Worm (Caenorhabditis elegans) whole organism, L1 larva: ENCODE results near the gene Y45F3A.8.

Source experiments
- aly-2 ChIP-seq: fragments of 150-350 bp; optimal IDR thresholded peaks from 2 replicates; lab custom pipeline; 2014; ENCODE audit warnings: missing biosample characterization, missing genetic modification characterization
- egl-27 ChIP-seq, 2 experiments: fragments of 150-350 bp in 1 of 2; sonication (generic microtip); optimal IDR thresholded peaks; 3 replicates each; lab custom pipeline; 2017 to 2018; ENCODE audit warnings: missing biosample characterization in 2 of 2, missing genetic modification characterization in 2 of 2, missing genetic modification reagents in 2 of 2
- hlh-17 ChIP-seq: fragments of 200-800 bp; sonication (Bioruptor generic); optimal IDR thresholded peaks from 2 replicates; lab custom pipeline; 2018; ENCODE audit warnings: missing genetic modification characterization, mild to moderate bottlenecking, missing compliant biosample characterization, moderate library complexity, borderline replicate concordance
- lsy-2 ChIP-seq, 2 experiments: fragments of 150-350 bp; optimal IDR thresholded peaks; 2 replicates each; lab custom pipeline; 2014; ENCODE audit warnings: missing biosample characterization in 2 of 2, missing genetic modification characterization in 2 of 2
- mdl-1 ChIP-seq, 2 experiments: fragments of 150-350 bp; optimal IDR thresholded peaks; 2 replicates each; lab custom pipeline; 2014 to 2017; ENCODE audit warnings: missing biosample characterization in 2 of 2, missing genetic modification characterization in 2 of 2, inconsistent platforms in 1 of 2
- nhr-12 ChIP-seq: sonication (generic microtip); optimal IDR thresholded peaks from 2 replicates; lab custom pipeline; 2017; ENCODE audit warnings: missing biosample characterization, missing genetic modification characterization
- nhr-28 ChIP-seq: fragments of 150-350 bp; optimal IDR thresholded peaks from 2 replicates; lab custom pipeline; 2014; ENCODE audit warnings: missing biosample characterization, missing genetic modification characterization
- nhr-77 ChIP-seq: fragments of 150-350 bp; optimal IDR thresholded peaks from 2 replicates; lab custom pipeline; 2014; ENCODE audit warnings: missing biosample characterization, missing genetic modification characterization
- nhr-84 ChIP-seq: sonication (generic microtip); optimal IDR thresholded peaks from 2 replicates; lab custom pipeline; 2017; ENCODE audit warnings: missing biosample characterization, missing genetic modification characterization
- pqm-1 ChIP-seq: sonication (generic microtip); optimal IDR thresholded peaks from 3 replicates; lab custom pipeline; 2017; ENCODE audit warnings: missing biosample characterization, missing genetic modification characterization
- skn-1 ChIP-seq: fragments of 150-350 bp; optimal IDR thresholded peaks from 2 replicates; lab custom pipeline; 2014; ENCODE audit warnings: missing biosample characterization, missing genetic modification characterization
- zag-1 ChIP-seq: fragments of 150-350 bp; optimal IDR thresholded peaks from 2 replicates; lab custom pipeline; 2014; ENCODE audit warnings: missing biosample characterization, missing genetic modification characterization

- no peak for TF ChIP-seq mdl-1 (tag; optimal IDR thresholded peaks at IDR 0.05; lab: Kevin White, UChicago)
- no peak for TF ChIP-seq pqm-1 (tag; lab: Kevin White, UChicago)
- no peak for TF ChIP-seq nhr-28 (tag; lab: Kevin White, UChicago)
- no peak for TF ChIP-seq nhr-84 (tag; lab: Kevin White, UChicago)
- no peak for TF ChIP-seq lsy-2 (tag; optimal IDR thresholded peaks at IDR 0.05; lab: Kevin White, UChicago)
- TF ChIP-seq hlh-17 (GFP tag; lab: Kevin White, UChicago): no peak
- no peak for TF ChIP-seq nhr-77
- TF ChIP-seq zag-1 (tag; lab: Kevin White, UChicago): no peak
- TF ChIP-seq aly-2: no peak
- TF ChIP-seq nhr-12 (tag; lab: Kevin White, UChicago): no peak
- TF ChIP-seq skn-1: no peak
- no peak for TF ChIP-seq egl-27 (tag; optimal IDR thresholded peaks at IDR 0.05; lab: Kevin White, UChicago)
Measured at ce11 chrIII:10586243-10586642, 6.4 kb downstream of the Y45F3A.8 start, which contains the start of gene Y45F3A.5.
